Fruit fly (Drosophila melanogaster) ovary, adult (tissue): ENCODE results near the gene prg.

Source experiments
- CG17801 ChIP-seq: fragments of 200-800 bp; optimal IDR thresholded peaks from 2 replicates; lab custom pipeline; 2019; ENCODE audit warnings: missing biosample characterization, mild to moderate bottlenecking, missing genetic modification characterization, moderate library complexity; ENCODE audit not compliant: partially characterized antibody

Gene prg

dm6 chr2L:8464107-8464582 lies at the start of gene prg:
TSS of gene prg (plus strand) at chr2L:8464488.
- TF ChIP-seq CG17801 (GFP tag; lab: Kevin White, UChicago), result peak; percentile 78

- TF ChIP-seq CG17801 (GFP tag; lab: Kevin White, UChicago), result peak; percentile 70
Measured at dm6 chr2L:8414887-8415883, 49.1 kb upstream of the prg start, which contains the start of the genes CG13398 and Akap200. TSS of gene CG13398 (minus strand) at chr2L:8415256. TSS of gene Akap200 (plus strand) at chr2L:8415690.

- peak; percentile 41 for TF ChIP-seq CG17801 (GFP tag; lab: Kevin White, UChicago)
Measured at dm6 chr2L:8416350-8417046, 47.8 kb upstream of the prg start.

dm6 chr2L:8417562-8417961 lies 46.7 kb upstream of the prg start:
- TF ChIP-seq CG17801 (GFP tag; lab: Kevin White, UChicago), result no peak

- TF ChIP-seq CG17801 (GFP tag; lab: Kevin White, UChicago), result no peak
Measured at dm6 chr2L:8418113-8418885, 46.0 kb upstream of the prg start.

dm6 chr2L:8419382-8419940 lies 44.8 kb upstream of the prg start:
- TF ChIP-seq CG17801 (GFP tag; lab: Kevin White, UChicago), result no peak

- TF ChIP-seq CG17801 (GFP tag; lab: Kevin White, UChicago), result no peak
Measured at dm6 chr2L:8420259-8420930, 43.9 kb upstream of the prg start.

- no peak for TF ChIP-seq CG17801 (GFP tag; lab: Kevin White, UChicago)
Measured at dm6 chr2L:8421717-8422116, 42.6 kb upstream of the prg start.

- TF ChIP-seq CG17801 (GFP tag; lab: Kevin White, UChicago), result no peak
Measured at dm6 chr2L:8423047-8423446, 41.2 kb upstream of the prg start.

dm6 chr2L:8423460-8424089 lies 40.7 kb upstream of the prg start:
- no peak for TF ChIP-seq CG17801 (GFP tag; lab: Kevin White, UChicago)

dm6 chr2L:8424090-8424470 lies 40.2 kb upstream of the prg start:
- TF ChIP-seq CG17801 (GFP tag; lab: Kevin White, UChicago), result no peak

dm6 chr2L:8424662-8425208 lies 39.6 kb upstream of the prg start:
- no peak for TF ChIP-seq CG17801 (GFP tag; lab: Kevin White, UChicago)

dm6 chr2L:8425212-8425611 lies 39.1 kb upstream of the prg start:
- no peak for TF ChIP-seq CG17801 (GFP tag; lab: Kevin White, UChicago)
